Fruit fly (Drosophila melanogaster) whole organism, embryonic: ENCODE data around the gene Vti1b.

Source experiments
- Atf3 ChIP-seq: fragments of 200-800 bp; sonication (Bioruptor generic); optimal IDR thresholded peaks from 3 replicates; lab custom pipeline; 2016; ENCODE audit warnings: missing biosample characterization, missing genetic modification characterization
- CG10543 ChIP-seq: fragments of 200-800 bp; sonication (Bioruptor generic); optimal IDR thresholded peaks from 3 replicates; lab custom pipeline; 2017; ENCODE audit warnings: missing biosample characterization, mild to moderate bottlenecking, missing genetic modification characterization, moderate library complexity
- CG11456 ChIP-seq: fragments of 200-800 bp; sonication (Bioruptor generic); IDR thresholded peaks from 3 replicates; pipeline ENCODE4 v1.3.6; 2022; ENCODE audit warnings: missing biosample characterization, missing genetic modification characterization
- CG11504 ChIP-seq: fragments of 200-800 bp; sonication (Bioruptor generic); optimal IDR thresholded peaks from 3 replicates; lab custom pipeline; 2019; ENCODE audit warnings: missing biosample characterization, mild to moderate bottlenecking, missing genetic modification characterization, moderate library complexity
- CG11723 ChIP-seq: fragments of 200-800 bp; sonication (Bioruptor generic); optimal IDR thresholded peaks from 2 replicates; lab custom pipeline; 2017; ENCODE audit warnings: missing biosample characterization, mild to moderate bottlenecking, missing genetic modification characterization
- CG12104 ChIP-seq: fragments of 200-800 bp; sonication (Bioruptor generic); optimal IDR thresholded peaks from 3 replicates; lab custom pipeline; 2016; ENCODE audit warnings: missing biosample characterization, missing genetic modification characterization
- CG12744 ChIP-seq: fragments of 200-800 bp; sonication (Bioruptor generic); optimal IDR thresholded peaks from 2 replicates; lab custom pipeline; 2016; ENCODE audit warnings: missing biosample characterization, missing genetic modification characterization
- CG15696 ChIP-seq: fragments of 200-800 bp; sonication (Bioruptor generic); optimal IDR thresholded peaks from 2 replicates; lab custom pipeline; 2019; ENCODE audit warnings: missing biosample characterization, mild to moderate bottlenecking, missing genetic modification characterization, moderate library complexity
- CG18262 ChIP-seq: fragments of 200-800 bp; optimal IDR thresholded peaks from 3 replicates; lab custom pipeline; 2019; ENCODE audit warnings: missing biosample characterization, mild to moderate bottlenecking, missing genetic modification characterization, moderate library complexity
- CG30403 ChIP-seq: fragments of 200-800 bp; sonication (Bioruptor generic); optimal IDR thresholded peaks from 3 replicates; lab custom pipeline; 2016; ENCODE audit warnings: missing biosample characterization, missing genetic modification characterization
- CG34376 ChIP-seq: fragments of 200-800 bp; sonication (Bioruptor generic); optimal IDR thresholded peaks from 2 replicates; lab custom pipeline; 2018; ENCODE audit warnings: missing biosample characterization, mild to moderate bottlenecking, missing genetic modification characterization
- CG3847 ChIP-seq: fragments of 200-800 bp; sonication (Bioruptor generic); IDR thresholded peaks from 2 replicates; pipeline ENCODE4 v1.3.6; 2022; ENCODE audit warnings: missing biosample characterization, missing genetic modification characterization
- CG4404 ChIP-seq: fragments of 200-800 bp; sonication (Bioruptor generic); IDR thresholded peaks from 2 replicates; pipeline ENCODE4 v1.3.6; 2022; ENCODE audit warnings: missing biosample characterization, missing genetic modification characterization
- CG5953 ChIP-seq: fragments of 200-800 bp; sonication (Bioruptor generic); IDR thresholded peaks from 2 replicates; pipeline ENCODE4 v1.3.6; 2022; ENCODE audit warnings: missing biosample characterization, missing genetic modification characterization
- CG6175 ChIP-seq: fragments of 200-800 bp; sonication (Bioruptor generic); IDR thresholded peaks from 3 replicates; pipeline ENCODE4 v1.3.6; 2022; ENCODE audit warnings: missing biosample characterization, missing genetic modification characterization
- CG6683 ChIP-seq: fragments of 200-800 bp; sonication (Bioruptor generic); optimal IDR thresholded peaks from 2 replicates; lab custom pipeline; 2017; ENCODE audit warnings: missing biosample characterization, mild to moderate bottlenecking, missing genetic modification characterization, missing genetic modification reagents
- CG6765 ChIP-seq: fragments of 200-800 bp; sonication (Bioruptor generic); optimal IDR thresholded peaks from 3 replicates; lab custom pipeline; 2017; ENCODE audit warnings: missing biosample characterization, mild to moderate bottlenecking, missing genetic modification characterization
- CG7357 ChIP-seq: fragments of 200-800 bp; sonication (Bioruptor generic); IDR thresholded peaks from 3 replicates; pipeline ENCODE4 v1.3.6; 2022; ENCODE audit warnings: missing biosample characterization, missing genetic modification characterization
- CG7963 ChIP-seq: fragments of 200-800 bp; sonication (Bioruptor generic); IDR thresholded peaks from 3 replicates; pipeline ENCODE4 v1.3.6; 2022; ENCODE audit warnings: missing biosample characterization, missing genetic modification characterization; ENCODE audit not compliant: partially characterized antibody
- CG8478 ChIP-seq: fragments of >200 bp; optimal IDR thresholded peaks from 2 replicates; lab custom pipeline; 2018
- CHES-1-like ChIP-seq: fragments of 200-800 bp; sonication (Bioruptor generic); optimal IDR thresholded peaks from 2 replicates; lab custom pipeline; 2016; ENCODE audit warnings: missing biosample characterization, missing genetic modification characterization
- D19B ChIP-seq: fragments of 200-800 bp; sonication (Bioruptor generic); optimal IDR thresholded peaks from 2 replicates; lab custom pipeline; 2017; ENCODE audit warnings: missing biosample characterization, mild to moderate bottlenecking, missing genetic modification characterization
- Dll ChIP-seq: fragments of 200-800 bp; sonication (Bioruptor generic); IDR thresholded peaks from 4 replicates; pipeline ENCODE4 v1.3.6; 2022; ENCODE audit warnings: missing biosample characterization, missing genetic modification characterization; ENCODE audit not compliant: partially characterized antibody
- ERR ChIP-seq: fragments of 200-800 bp; sonication (Bioruptor generic); optimal IDR thresholded peaks from 2 replicates; lab custom pipeline; 2016; ENCODE audit warnings: missing biosample characterization, missing genetic modification characterization
- Eip74EF ChIP-seq, 2 experiments: fragments of 200-800 bp in 1 of 2; fragments of >200 bp in 1 of 2; sonication (Bioruptor generic) in 1 of 2; optimal IDR thresholded peaks; 2 replicates each; lab custom pipeline; 2017 to 2019; ENCODE audit warnings: missing biosample characterization in 2 of 2, missing genetic modification characterization in 2 of 2, mild to moderate bottlenecking in 1 of 2, moderate library complexity in 1 of 2
- Nf-YB ChIP-seq: fragments of 200-800 bp; sonication (Bioruptor generic); optimal IDR thresholded peaks from 3 replicates; lab custom pipeline; 2019; ENCODE audit warnings: missing biosample characterization, mild to moderate bottlenecking, missing genetic modification characterization, moderate library complexity
- Nf-YC ChIP-seq: fragments of 200-800 bp; optimal IDR thresholded peaks from 3 replicates; lab custom pipeline; 2019; ENCODE audit warnings: missing biosample characterization, mild to moderate bottlenecking, missing genetic modification characterization, moderate library complexity
- PHDP ChIP-seq: fragments of 200-800 bp; sonication (Bioruptor generic); optimal IDR thresholded peaks from 3 replicates; lab custom pipeline; 2018; ENCODE audit warnings: missing biosample characterization, mild to moderate bottlenecking, missing genetic modification characterization, moderate library complexity
- Side ChIP-seq: fragments of 200-800 bp; sonication (Bioruptor generic); optimal IDR thresholded peaks from 2 replicates; lab custom pipeline; 2016; ENCODE audit warnings: missing biosample characterization, missing genetic modification characterization
- Ssrp ChIP-seq: fragments of 200-800 bp; sonication (Bioruptor generic); optimal IDR thresholded peaks from 2 replicates; lab custom pipeline; 2018; ENCODE audit warnings: missing biosample characterization, mild to moderate bottlenecking, missing genetic modification characterization, moderate library complexity
- Trl ChIP-seq, 3 experiments: fragments of >200 bp in 2 of 3; fragments of 200-800 bp in 1 of 3; sonication (Bioruptor generic) in 1 of 3; optimal IDR thresholded peaks; 2 replicates in 1 of 3; 3 replicates in 2 of 3; lab custom pipeline; 2016 to 2017; ENCODE audit warnings: missing biosample characterization in 1 of 3, missing genetic modification characterization in 1 of 3
- aop ChIP-seq: fragments of 200-800 bp; sonication (Bioruptor generic); IDR thresholded peaks from 2 replicates; pipeline ENCODE4 v1.3.6; 2022; ENCODE audit warnings: missing biosample characterization, missing genetic modification characterization
- ash1 ChIP-seq: fragments of 200-800 bp; sonication (Bioruptor generic); optimal IDR thresholded peaks from 2 replicates; lab custom pipeline; 2018; ENCODE audit warnings: missing biosample characterization, mild to moderate bottlenecking, missing genetic modification characterization
- bcd ChIP-seq: fragments of 200-800 bp; sonication (Bioruptor generic); optimal IDR thresholded peaks from 2 replicates; lab custom pipeline; 2017; ENCODE audit warnings: missing biosample characterization, mild to moderate bottlenecking, missing genetic modification characterization
- cg ChIP-seq: fragments of 200-800 bp; sonication (Bioruptor generic); optimal IDR thresholded peaks from 3 replicates; lab custom pipeline; 2019; ENCODE audit warnings: missing biosample characterization, mild to moderate bottlenecking, missing genetic modification characterization, moderate library complexity
- chif ChIP-seq, 2 experiments: fragments of 200-800 bp; sonication (Bioruptor generic); optimal IDR thresholded peaks; 3 replicates each; lab custom pipeline; 2016; ENCODE audit warnings: missing biosample characterization in 2 of 2, missing genetic modification characterization in 2 of 2
- crp ChIP-seq, 2 experiments: fragments of 200-800 bp; sonication (Bioruptor generic); optimal IDR thresholded peaks; 2 replicates in 1 of 2; 3 replicates in 1 of 2; lab custom pipeline; 2017; ENCODE audit warnings: missing biosample characterization in 2 of 2, missing genetic modification characterization in 2 of 2, mild to moderate bottlenecking in 1 of 2, moderate library complexity in 1 of 2
- fd3F ChIP-seq: fragments of 200-800 bp; sonication (Bioruptor generic); optimal IDR thresholded peaks from 2 replicates; lab custom pipeline; 2018; ENCODE audit warnings: missing biosample characterization, mild to moderate bottlenecking, missing genetic modification characterization, moderate library complexity
- fd96Cb ChIP-seq: fragments of 200-800 bp; sonication (Bioruptor generic); optimal IDR thresholded peaks from 2 replicates; lab custom pipeline; 2018; ENCODE audit warnings: missing biosample characterization, mild to moderate bottlenecking, missing genetic modification characterization, moderate library complexity
- fu2 ChIP-seq: fragments of 200-800 bp; sonication (Bioruptor generic); optimal IDR thresholded peaks from 2 replicates; lab custom pipeline; 2016; ENCODE audit warnings: missing biosample characterization, missing genetic modification characterization
- grn ChIP-seq: fragments of 200-800 bp; sonication (Bioruptor generic); optimal IDR thresholded peaks from 3 replicates; lab custom pipeline; 2017; ENCODE audit warnings: missing biosample characterization, missing genetic modification characterization
- knrl ChIP-seq: fragments of 200-800 bp; sonication (Bioruptor generic); IDR thresholded peaks from 3 replicates; pipeline ENCODE4 v1.3.6; 2022; ENCODE audit warnings: missing biosample characterization, missing genetic modification characterization; ENCODE audit not compliant: partially characterized antibody
- nmo ChIP-seq: fragments of 200-800 bp; sonication (Bioruptor generic); optimal IDR thresholded peaks from 2 replicates; lab custom pipeline; 2018; ENCODE audit warnings: missing biosample characterization, mild to moderate bottlenecking, missing genetic modification characterization, moderate library complexity
- odd ChIP-seq: fragments of 200-800 bp; sonication (Bioruptor generic); optimal IDR thresholded peaks from 2 replicates; lab custom pipeline; 2017; ENCODE audit warnings: missing biosample characterization, mild to moderate bottlenecking, missing genetic modification characterization
- org-1 ChIP-seq: fragments of 200-800 bp; sonication (Bioruptor generic); optimal IDR thresholded peaks from 2 replicates; lab custom pipeline; 2017; ENCODE audit warnings: missing biosample characterization, missing genetic modification characterization
- sens-2 ChIP-seq: fragments of 200-800 bp; sonication (Bioruptor generic); IDR thresholded peaks from 2 replicates; pipeline ENCODE4 v1.3.6; 2022; ENCODE audit warnings: missing biosample characterization, missing genetic modification characterization
- sima ChIP-seq: fragments of 200-800 bp; sonication (Bioruptor generic); optimal IDR thresholded peaks from 2 replicates; lab custom pipeline; 2016; ENCODE audit warnings: missing biosample characterization, missing genetic modification characterization
- trem ChIP-seq: fragments of 200-800 bp; optimal IDR thresholded peaks from 3 replicates; lab custom pipeline; 2019; ENCODE audit warnings: missing biosample characterization, mild to moderate bottlenecking, missing genetic modification characterization, moderate library complexity
- wor ChIP-seq: fragments of 200-800 bp; sonication (Bioruptor generic); IDR thresholded peaks from 2 replicates; pipeline ENCODE4 v1.3.6; 2022; ENCODE audit warnings: missing biosample characterization, missing genetic modification characterization
- zfh2 ChIP-seq: fragments of 200-800 bp; sonication (Bioruptor generic); optimal IDR thresholded peaks from 2 replicates; lab custom pipeline; 2016; ENCODE audit warnings: missing biosample characterization, missing genetic modification characterization

Vti1b gene

DNA sequence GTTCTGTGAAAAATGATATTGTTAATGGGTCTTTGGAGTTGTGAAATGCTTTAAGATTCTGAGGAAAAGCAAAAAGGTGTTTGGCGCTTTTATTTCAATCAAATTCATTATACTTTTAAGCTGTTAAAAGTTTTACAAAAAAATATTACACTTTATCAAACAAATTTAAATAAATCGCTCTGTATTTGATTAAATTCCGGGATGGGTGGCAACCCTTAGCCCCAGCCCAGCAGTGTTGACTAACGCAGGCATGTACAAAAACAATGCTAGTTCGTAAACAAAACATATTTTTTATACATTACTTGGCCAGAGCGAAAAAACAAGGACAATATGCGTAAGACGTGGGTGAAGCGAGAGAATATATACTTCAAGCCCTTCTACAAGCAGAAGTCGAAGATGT is 7.9 kb downstream of the Vti1b start, which contains the start of gene CG7685 (continued):
- TF ChIP-seq ash1 (GFP tag; lab: Kevin White, UChicago), result peak; percentile 21
- peak; percentile 33 for TF ChIP-seq Ssrp
- TF ChIP-seq CG34376 (GFP tag; lab: Kevin White, UChicago), result peak; percentile 81
- TF ChIP-seq CG15696 (tag; lab: Kevin White, UChicago), result peak; percentile 55
- peak; percentile 49 to 61 for TF ChIP-seq chif (GFP tag; optimal IDR thresholded peaks at IDR 0.05; lab: Kevin White, UChicago)
- no peak for TF ChIP-seq Trl (optimal IDR thresholded peaks at IDR 0.05; lab: Kevin White, UChicago)
- peak; percentile 72 for TF ChIP-seq Trl (GFP tag; optimal IDR thresholded peaks at IDR 0.05; lab: Kevin White, UChicago)
- no peak for TF ChIP-seq knrl (GFP tag; lab: Robert Waterston, UW)
- peak; percentile 56 for TF ChIP-seq org-1
- peak; percentile 27 for TF ChIP-seq fd96Cb (tag; lab: Kevin White, UChicago)
- no peak for TF ChIP-seq CG8478 (lab: Kevin White, UChicago)
- no peak for TF ChIP-seq sens-2 (GFP tag; lab: Robert Waterston, UW)
- no peak for TF ChIP-seq grn (GFP tag; lab: Kevin White, UChicago)
- TF ChIP-seq CG3847 (GFP tag; lab: Robert Waterston, UW), result peak; percentile 85
- peak; percentile 70 for TF ChIP-seq CG11504 (tag; lab: Kevin White, UChicago)
- peak; percentile 10 for TF ChIP-seq D19B (GFP tag; lab: Kevin White, UChicago)
- no peak for TF ChIP-seq CG11723 (GFP tag; lab: Kevin White, UChicago)
- peak; percentile 10 for TF ChIP-seq CG6683 (GFP tag; lab: Kevin White, UChicago)
- peak; percentile 62 for TF ChIP-seq Side
- TF ChIP-seq Nf-YB (GFP tag; lab: Kevin White, UChicago), result peak; percentile 28
- no peak for TF ChIP-seq Dll (GFP tag; lab: Robert Waterston, UW)
- TF ChIP-seq PHDP, result peak; percentile 76
- TF ChIP-seq CG10543 (GFP tag; lab: Kevin White, UChicago), result peak; percentile 78
- peak; percentile 4 for TF ChIP-seq Atf3 (GFP tag; lab: Kevin White, UChicago)
- TF ChIP-seq zfh2, result peak; percentile 68
- TF ChIP-seq sima, result peak; percentile 47
- TF ChIP-seq CG6765 (GFP tag; lab: Kevin White, UChicago), result peak; percentile 20
- peak; percentile 11 for TF ChIP-seq ERR (GFP tag; lab: Kevin White, UChicago)
- peak; percentile 38; the same call in 1 of the 2 replicates for TF ChIP-seq CG5953 (GFP tag; lab: Robert Waterston, UW)
- peak; percentile 42 for TF ChIP-seq odd (GFP tag; lab: Kevin White, UChicago)
- no peak for TF ChIP-seq CG6175 (GFP tag; lab: Robert Waterston, UW)
- TF ChIP-seq bcd (GFP tag; lab: Kevin White, UChicago), result peak; percentile 36
- no peak for TF ChIP-seq CG4404
- TF ChIP-seq CG11456 (GFP tag; lab: Robert Waterston, UW), result peak; percentile 72; the same call in 2 of the 3 replicates
- TF ChIP-seq Eip74EF (GFP tag; optimal IDR thresholded peaks at IDR 0.05; lab: Kevin White, UChicago), result peak in 1 of 2 experiments; percentile 27
- peak in 1 of 2 experiments; percentile 60 for TF ChIP-seq crp (GFP tag; optimal IDR thresholded peaks at IDR 0.05; lab: Kevin White, UChicago)
- peak; percentile 48 for TF ChIP-seq CG18262 (tag; lab: Kevin White, UChicago)
- TF ChIP-seq wor, result no peak
- TF ChIP-seq cg (GFP tag; lab: Kevin White, UChicago), result no peak
- peak; percentile 69 for TF ChIP-seq Nf-YC (tag; lab: Kevin White, UChicago)
- peak; percentile 81 for TF ChIP-seq CHES-1-like (GFP tag; lab: Kevin White, UChicago)
- TF ChIP-seq CG7963 (GFP tag; lab: Robert Waterston, UW), result no peak
- TF ChIP-seq aop (GFP tag; lab: Robert Waterston, UW), result no peak
- TF ChIP-seq fu2 (GFP tag; lab: Kevin White, UChicago), result peak; percentile 55
- TF ChIP-seq CG30403 (GFP tag; lab: Kevin White, UChicago), result peak; percentile 69
- peak; percentile 57 for TF ChIP-seq CG12104 (GFP tag; lab: Kevin White, UChicago)
- peak; percentile 65 for TF ChIP-seq fd3F (GFP tag; lab: Kevin White, UChicago)
- peak; percentile 45 for TF ChIP-seq nmo (GFP tag; lab: Kevin White, UChicago)
- TF ChIP-seq trem (tag; lab: Kevin White, UChicago), result peak; percentile 63
- TF ChIP-seq CG12744 (GFP tag; lab: Kevin White, UChicago), result peak; percentile 60
- TF ChIP-seq CG7357, result no peak
